Fruit fly (Drosophila melanogaster): ENCODE data around the gene CG3631.

Gene CG3631

dm6 chr3R:14894783-14894883, 15.4 kb downstream of the CG3631 start, which contains the start of gene CG14860 (continued):
- no peak for TF ChIP-seq Oli (tag; optimal IDR thresholded peaks at IDR 0.05)
- TF ChIP-seq MBD-R2 (GFP tag; IDR thresholded peaks at IDR 0.05): peak; percentile 3; the same call in 1 of the 2 replicates
- TF ChIP-seq gfzf (GFP tag; optimal IDR thresholded peaks at IDR 0.05): peak; percentile 5
- no peak for TF ChIP-seq CG1529 (GFP tag; optimal IDR thresholded peaks at IDR 0.05)
- no peak for TF ChIP-seq croc (GFP tag; conservative IDR thresholded peaks at IDR 0.05)
- TF ChIP-seq zen2 (GFP tag; IDR thresholded peaks at IDR 0.05; ENCODE audit: partially characterized antibody): no peak
- peak; percentile 11 for TF ChIP-seq pita (GFP tag; optimal IDR thresholded peaks at IDR 0.05)
- TF ChIP-seq Rx (GFP tag; IDR thresholded peaks at IDR 0.05): no peak
- TF ChIP-seq Sin3A (optimal IDR thresholded peaks at IDR 0.05): peak; percentile 20
- TF ChIP-seq Pdp1 (GFP tag; optimal IDR thresholded peaks at IDR 0.05): no peak
- no peak for TF ChIP-seq CG3726 (GFP tag; IDR thresholded peaks at IDR 0.05)

- TF ChIP-seq CG17361 (GFP tag; IDR thresholded peaks at IDR 0.05): peak; percentile 89
- peak; percentile 77 for TF ChIP-seq CG31441 (GFP tag; IDR thresholded peaks at IDR 0.05)
- peak; percentile 52; the same call in 1 of the 2 replicates for TF ChIP-seq CG14441 (GFP tag; IDR thresholded peaks at IDR 0.05)
- TF ChIP-seq fd102C (GFP tag; optimal IDR thresholded peaks at IDR 0.05): no peak
- peak; percentile 68 to 76 for TF ChIP-seq Pdp1 (GFP tag; optimal IDR thresholded peaks at IDR 0.05)
- TF ChIP-seq CG17802 (tag; optimal IDR thresholded peaks at IDR 0.05): no peak
- TF ChIP-seq sr (GFP tag; IDR thresholded peaks at IDR 0.05): no peak
- no peak for TF ChIP-seq chinmo (GFP tag; IDR thresholded peaks at IDR 0.05; ENCODE audit: partially characterized antibody)
- no peak for TF ChIP-seq dimm (GFP tag; IDR thresholded peaks at IDR 0.05)
- no peak for TF ChIP-seq CG12071 (GFP tag; optimal IDR thresholded peaks at IDR 0.05)
- peak; percentile 95 for TF ChIP-seq nmo (GFP tag; optimal IDR thresholded peaks at IDR 0.05)
- peak; percentile 44 for TF ChIP-seq zen (tag; optimal IDR thresholded peaks at IDR 0.05)
- no peak for TF ChIP-seq chm (GFP tag; IDR thresholded peaks at IDR 0.05)
- TF ChIP-seq Dad (GFP tag; optimal IDR thresholded peaks at IDR 0.05): peak; percentile 51
- no peak for TF ChIP-seq CG14667 (GFP tag; IDR thresholded peaks at IDR 0.05)
- no peak for TF ChIP-seq CrebB (tag; optimal IDR thresholded peaks at IDR 0.05)
- TF ChIP-seq eyg (GFP tag; optimal IDR thresholded peaks at IDR 0.05): no peak
- TF ChIP-seq CG2199 (GFP tag; IDR thresholded peaks at IDR 0.05): no peak
- TF ChIP-seq sim (GFP tag; IDR thresholded peaks at IDR 0.05): no peak
- TF ChIP-seq CG17186 (GFP tag; optimal IDR thresholded peaks at IDR 0.05): peak; percentile 1
- TF ChIP-seq Hmx (GFP tag; optimal IDR thresholded peaks at IDR 0.05): no peak
- peak; percentile 42 for TF ChIP-seq slou (GFP tag; optimal IDR thresholded peaks at IDR 0.05)
- TF ChIP-seq CG1647 (GFP tag; optimal IDR thresholded peaks at IDR 0.05): peak; percentile 18
- no peak for TF ChIP-seq prd (optimal IDR thresholded peaks at IDR 0.05)
- TF ChIP-seq prd (GFP tag; IDR thresholded peaks at IDR 0.05): peak; percentile 82
- TF ChIP-seq caup (GFP tag; optimal IDR thresholded peaks at IDR 0.05; ENCODE audit: severe bottlenecking): peak; percentile 40
- TF ChIP-seq CG7987 (GFP tag; optimal IDR thresholded peaks at IDR 0.05): no peak
- peak; percentile 34 for TF ChIP-seq CG11504 (tag; optimal IDR thresholded peaks at IDR 0.05)
- TF ChIP-seq CG31224 (GFP tag; IDR thresholded peaks at IDR 0.05): no peak
- TF ChIP-seq CG12769 (tag; optimal IDR thresholded peaks at IDR 0.05): no peak
- no peak for TF ChIP-seq esg (GFP tag; conservative IDR thresholded peaks at IDR 0.05)
- TF ChIP-seq vfl (GFP tag; optimal IDR thresholded peaks at IDR 0.05): peak; percentile 44
- TF ChIP-seq ems (GFP tag; optimal IDR thresholded peaks at IDR 0.05): no peak
- peak; percentile 46 for TF ChIP-seq gfzf (GFP tag; optimal IDR thresholded peaks at IDR 0.05)
- no peak for TF ChIP-seq Oli (tag; optimal IDR thresholded peaks at IDR 0.05)
- no peak for TF ChIP-seq cad (GFP tag; optimal IDR thresholded peaks at IDR 0.05)
- TF ChIP-seq Mes4 (GFP tag; optimal IDR thresholded peaks at IDR 0.05): no peak
- peak; percentile 10; the same call in 1 of the 2 replicates for TF ChIP-seq ato (GFP tag; IDR thresholded peaks at IDR 0.05; ENCODE audit: partially characterized antibody)
- no peak for TF ChIP-seq disco-r (GFP tag; optimal IDR thresholded peaks at IDR 0.05)
- TF ChIP-seq CG8924 (tag; optimal IDR thresholded peaks at IDR 0.05): peak; percentile 55
- TF ChIP-seq cato (GFP tag; optimal IDR thresholded peaks at IDR 0.05; ENCODE audit: borderline replicate concordance): no peak
- no peak for TF ChIP-seq tup (GFP tag; optimal IDR thresholded peaks at IDR 0.05)
- no peak for TF ChIP-seq Hr78 (GFP tag; optimal IDR thresholded peaks at IDR 0.05)
Observed at dm6 chr3R:14898280-14898756, 19.1 kb downstream of the CG3631 start, which contains the start of the genes Nup93-2 and CG3817. Nup93-2 (minus strand) TSS chr3R:14898372. CG3817 (plus strand) TSS chr3R:14898739.
